Fruit fly (Drosophila melanogaster): ENCODE results near the gene CG8925.

dm6 chr3R:16168088-16168487 lies 3.7 kb upstream of the CG8925 start:
- TF ChIP-seq Dfd (GFP tag; optimal IDR thresholded peaks at IDR 0.05) (no peak), Hr78 (GFP tag; optimal IDR thresholded peaks at IDR 0.05) (no peak), Myc (optimal IDR thresholded peaks at IDR 0.05) (no peak), Jra (GFP tag; optimal IDR thresholded peaks at IDR 0.05) (no peak)

All from whole organism, wandering third instar larva.